Worm (Caenorhabditis elegans): Measurements from ENCODE around the gene idhg-1.

idhg-1 gene

DNA sequence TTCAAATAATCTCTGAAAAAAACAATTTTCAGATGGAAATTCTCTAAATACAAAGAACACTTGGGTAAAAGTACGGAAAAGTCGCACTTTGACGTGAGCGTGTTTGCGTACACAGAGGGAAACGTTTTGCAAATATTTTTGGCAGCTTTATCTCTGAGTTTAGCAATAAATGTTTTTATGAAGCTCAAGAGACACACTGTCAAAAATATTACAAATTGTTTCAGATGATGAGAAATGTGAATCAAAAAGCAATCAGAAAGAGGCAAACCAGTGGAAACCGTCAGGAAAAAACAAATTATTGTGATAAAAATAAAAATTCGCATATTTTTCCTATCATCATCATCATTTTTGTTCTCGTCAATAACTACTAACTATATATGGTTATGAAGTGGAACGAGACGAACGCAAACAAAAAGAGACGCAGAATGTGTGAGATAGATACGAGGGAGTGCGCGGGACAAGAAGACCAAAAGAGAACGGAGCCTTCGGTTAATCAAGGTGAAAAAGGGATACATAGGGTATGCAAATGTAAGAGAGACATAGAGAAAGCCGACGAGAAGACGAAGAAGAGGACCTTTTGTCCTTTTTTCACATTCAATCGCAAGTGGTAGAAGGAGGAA, 43.8 kb downstream of the idhg-1 start, which contains the start of gene sel-2 (continued):
- TF ChIP-seq unc-130 (tag; optimal IDR thresholded peaks at IDR 0.05) (no peak), lsy-2 (tag; optimal IDR thresholded peaks at IDR 0.05) (peak in 1 of 2 experiments; percentile 25), lin-13 (GFP tag; optimal IDR thresholded peaks at IDR 0.05) (no peak)

DNA sequence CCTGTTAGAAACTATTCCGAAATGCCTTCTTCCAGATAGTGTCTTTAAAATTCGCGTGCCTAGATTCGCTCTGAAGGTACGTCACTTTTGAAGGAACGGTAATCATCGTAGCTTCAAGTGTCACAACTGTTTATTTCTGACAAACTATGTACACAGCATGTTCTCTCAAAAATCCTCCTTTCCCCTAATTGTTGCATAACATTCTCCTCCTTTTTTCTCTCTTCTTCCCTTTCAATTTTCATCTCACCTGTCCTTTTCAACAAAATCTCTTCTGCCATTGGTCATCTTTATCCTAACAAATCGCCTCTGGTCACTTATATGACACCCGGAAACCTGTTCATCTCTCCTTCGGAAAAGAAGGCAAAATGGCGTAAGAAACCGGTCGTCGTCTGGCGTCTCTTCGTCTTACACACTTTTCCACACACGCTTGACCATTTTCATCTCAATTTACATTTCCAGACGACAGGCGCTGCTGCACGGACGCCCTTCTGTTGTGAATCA, 47.5 kb downstream of the idhg-1 start, which contains the start of gene lips-3:
Gene lips-3 (plus strand): TSS at position 458 of the 501 bp plus-strand sequence.
- TF ChIP-seq blmp-1 (tag; optimal IDR thresholded peaks at IDR 0.05) (peak; percentile 91), aly-2 (tag; optimal IDR thresholded peaks at IDR 0.05) (no peak), fkh-10 (GFP tag; optimal IDR thresholded peaks at IDR 0.05) (no peak), pax-3 (tag; optimal IDR thresholded peaks at IDR 0.05) (no peak), alr-1 (tag; optimal IDR thresholded peaks at IDR 0.05; ENCODE audit: borderline replicate concordance) (no peak), elt-2 (tag; optimal IDR thresholded peaks at IDR 0.05) (no peak), rnt-1 (tag; optimal IDR thresholded peaks at IDR 0.05) (no peak), tbx-2 (tag; optimal IDR thresholded peaks at IDR 0.05) (no peak), lin-14 (GFP tag; optimal IDR thresholded peaks at IDR 0.05) (peak; percentile 11), nhr-28 (tag; optimal IDR thresholded peaks at IDR 0.05) (no peak)

Data from whole organism, L1 larva.